Worm (Caenorhabditis elegans) whole organism, L2 larva: Measurements from ENCODE around the gene atf-7.

Experiments
- blmp-1 ChIP-seq: sonication (generic microtip); optimal IDR thresholded peaks from 2 replicates; lab custom pipeline; 2017; ENCODE audit warnings: missing genetic modification characterization, mild to moderate bottlenecking, missing compliant biosample characterization, antibody characterized with exemption, moderate library complexity; ENCODE audit not compliant: insufficient read depth
- fos-1 ChIP-seq: fragments of 150-350 bp; optimal IDR thresholded peaks from 2 replicates; lab custom pipeline; 2014; ENCODE audit warnings: missing biosample characterization, missing genetic modification characterization
- nhr-237 ChIP-seq: fragments of 150-350 bp; optimal IDR thresholded peaks from 2 replicates; lab custom pipeline; 2014; ENCODE audit warnings: missing biosample characterization, missing genetic modification characterization

- TF ChIP-seq blmp-1: no peak
- TF ChIP-seq nhr-237 (tag; lab: Kevin White, UChicago): no peak
- no peak for TF ChIP-seq fos-1 (tag; lab: Kevin White, UChicago)
Measured at ce11 chrIII:4481787-4482186, 17.1 kb downstream of the atf-7 start.
